Worm (Caenorhabditis elegans) whole organism, L1 larva: ENCODE measurements around the gene cutl-22.

Experiments used
- blmp-1 ChIP-seq: fragments of 150-350 bp; optimal IDR thresholded peaks from 2 replicates; lab custom pipeline; 2014; ENCODE audit warnings: missing biosample characterization, missing genetic modification characterization
- fkh-10 ChIP-seq: sonication (generic microtip); optimal IDR thresholded peaks from 2 replicates; lab custom pipeline; 2017; ENCODE audit warnings: missing biosample characterization, missing genetic modification reagents, missing genetic modification characterization
- nhr-11 ChIP-seq: fragments of 150-350 bp; optimal IDR thresholded peaks from 2 replicates; lab custom pipeline; 2014; ENCODE audit warnings: missing biosample characterization, missing genetic modification characterization
- sox-4 ChIP-seq: sonication (generic microtip); optimal IDR thresholded peaks from 2 replicates; lab custom pipeline; 2016; ENCODE audit warnings: missing genetic modification characterization, missing compliant biosample characterization
- unc-62 ChIP-seq: fragments of 150-350 bp; optimal IDR thresholded peaks from 2 replicates; lab custom pipeline; 2014; ENCODE audit warnings: missing biosample characterization, missing genetic modification reagents, missing genetic modification characterization

ce11 chrV:1120101-1120500, 21.4 kb upstream of the cutl-22 start:
- TF ChIP-seq sox-4 (tag; lab: Kevin White, UChicago) (no peak), unc-62 (GFP tag; lab: Kevin White, UChicago) (no peak), nhr-11 (tag; lab: Kevin White, UChicago) (no peak), blmp-1 (tag; lab: Kevin White, UChicago) (no peak), fkh-10 (GFP tag; lab: Kevin White, UChicago) (no peak)
